Comparison of ENCODE assay signal across 1 worm cellular context in the genomic region with DNA sequence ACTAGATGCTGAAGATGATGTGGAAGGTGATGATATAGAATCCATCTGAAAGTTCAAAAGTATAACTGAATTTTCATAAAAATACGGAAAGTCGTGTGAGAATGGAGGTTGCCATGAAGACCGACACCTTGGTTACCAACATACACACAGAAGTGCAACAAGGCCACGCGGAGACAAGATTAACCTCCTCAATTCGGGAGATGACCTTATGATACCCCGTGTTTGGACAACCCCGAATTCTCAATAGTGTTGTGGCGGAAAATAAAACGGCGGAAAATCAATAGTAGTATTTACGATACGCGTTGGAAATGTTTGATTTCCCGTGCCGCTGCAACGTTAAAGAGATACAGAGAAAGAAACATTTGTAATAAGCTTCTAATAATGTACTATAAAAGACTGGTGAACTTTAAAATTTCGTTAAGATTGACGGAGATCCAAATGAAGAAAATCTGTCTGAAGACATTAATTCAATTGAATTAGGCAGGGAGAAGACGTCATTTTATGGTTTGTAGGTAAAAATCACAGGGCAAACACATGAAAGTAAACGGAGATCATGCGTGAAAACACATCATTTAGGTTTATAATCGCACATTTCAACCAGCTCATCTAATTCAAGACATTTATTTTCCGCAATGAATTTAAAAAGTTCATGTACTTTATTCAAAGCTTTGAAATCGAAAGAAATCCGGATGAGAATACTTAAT.
TF ChIP-seq lines count a peak whose summit lies in the region.

A gene (minus strand): TSS at position 51 of the 704 bp plus-strand sequence.

TF ChIP-seq in whole organism, L2 larva, 48 proteins besides CTCF, POLR2A, EP300 and RAD21 (continued from another document):
- TF ChIP-seq nhr-129 (tag; optimal IDR thresholded peaks at IDR 0.05; lab: Kevin White, UChicago) (peak; percentile 23), ZK546.5 (tag; optimal IDR thresholded peaks at IDR 0.05; lab: Kevin White, UChicago) (no peak), unc-55 (GFP tag; optimal IDR thresholded peaks at IDR 0.05; lab: Kevin White, UChicago) (no peak), lsy-2 (tag; optimal IDR thresholded peaks at IDR 0.05; lab: Kevin White, UChicago) (peak in 1 of 2 experiments; percentile 4)
